Worm (Caenorhabditis elegans) whole organism, L2 larva: ENCODE data around the gene Y48G9A.11.

Experiments
- R02D3.7 ChIP-seq: fragments of 150-350 bp; optimal IDR thresholded peaks from 2 replicates; lab custom pipeline; 2014; ENCODE audit warnings: missing biosample characterization, missing genetic modification characterization
- ceh-82 ChIP-seq: fragments of 150-350 bp; optimal IDR thresholded peaks from 2 replicates; lab custom pipeline; 2014; ENCODE audit warnings: missing biosample characterization, missing genetic modification characterization
- elt-3 ChIP-seq: sonication (generic microtip); optimal IDR thresholded peaks from 2 replicates; lab custom pipeline; 2017; ENCODE audit warnings: missing biosample characterization, missing genetic modification characterization
- lsy-2 ChIP-seq, 2 experiments: fragments of 150-350 bp in 1 of 2; sonication (generic microtip) in 1 of 2; optimal IDR thresholded peaks; 2 replicates each; lab custom pipeline; 2014 to 2017; ENCODE audit warnings: missing biosample characterization in 2 of 2, missing genetic modification characterization in 2 of 2
- mab-5 ChIP-seq: fragments of 150-350 bp; optimal IDR thresholded peaks from 2 replicates; lab custom pipeline; 2014; ENCODE audit warnings: missing biosample characterization, missing genetic modification characterization
- mdl-1 ChIP-seq, 2 experiments: fragments of 150-350 bp in 1 of 2; sonication (generic microtip) in 1 of 2; optimal IDR thresholded peaks; 2 replicates each; lab custom pipeline; 2017; ENCODE audit warnings: missing biosample characterization in 2 of 2, missing genetic modification characterization in 2 of 2
- nhr-11 ChIP-seq: fragments of 150-350 bp; optimal IDR thresholded peaks from 2 replicates; lab custom pipeline; 2014; ENCODE audit warnings: missing biosample characterization, missing genetic modification characterization
- nhr-12 ChIP-seq: fragments of 150-350 bp; optimal IDR thresholded peaks from 2 replicates; lab custom pipeline; 2014; ENCODE audit warnings: missing biosample characterization, missing genetic modification characterization
- nhr-21 ChIP-seq: fragments of 150-350 bp; optimal IDR thresholded peaks from 2 replicates; lab custom pipeline; 2014; ENCODE audit warnings: missing biosample characterization, missing genetic modification characterization
- skn-1 ChIP-seq: sonication (generic microtip); optimal IDR thresholded peaks from 2 replicates; lab custom pipeline; 2017; ENCODE audit warnings: missing biosample characterization, missing genetic modification characterization
- unc-39 ChIP-seq: fragments of 150-350 bp; optimal IDR thresholded peaks from 2 replicates; lab custom pipeline; 2014; ENCODE audit warnings: missing biosample characterization, missing genetic modification characterization
- zag-1 ChIP-seq: fragments of 150-350 bp; optimal IDR thresholded peaks from 2 replicates; lab custom pipeline; 2014; ENCODE audit warnings: missing biosample characterization, missing genetic modification characterization
- ztf-4 ChIP-seq: fragments of 150-350 bp; optimal IDR thresholded peaks from 2 replicates; lab custom pipeline; 2014; ENCODE audit warnings: missing biosample characterization, missing genetic modification characterization

ce11 chrIII:2117541-2117940 lies 844 bp upstream of the Y48G9A.11 start, which contains the start of gene Y48G9A.6:
- TF ChIP-seq unc-39 (tag; lab: Kevin White, UChicago) (no peak), nhr-12 (tag; lab: Kevin White, UChicago) (no peak), R02D3.7 (no peak), nhr-11 (tag; lab: Kevin White, UChicago) (no peak), lsy-2 (tag; optimal IDR thresholded peaks at IDR 0.05; lab: Kevin White, UChicago) (no peak), mab-5 (no peak), mdl-1 (tag; optimal IDR thresholded peaks at IDR 0.05; lab: Kevin White, UChicago) (no peak), ceh-82 (no peak), nhr-21 (no peak), zag-1 (tag; lab: Kevin White, UChicago) (no peak), elt-3 (tag; lab: Kevin White, UChicago) (no peak), ztf-4 (no peak), skn-1 (tag; lab: Kevin White, UChicago) (no peak)
